Fruit fly (Drosophila melanogaster): ENCODE measurements around the gene CG17270.

CG17270 gene

DNA sequence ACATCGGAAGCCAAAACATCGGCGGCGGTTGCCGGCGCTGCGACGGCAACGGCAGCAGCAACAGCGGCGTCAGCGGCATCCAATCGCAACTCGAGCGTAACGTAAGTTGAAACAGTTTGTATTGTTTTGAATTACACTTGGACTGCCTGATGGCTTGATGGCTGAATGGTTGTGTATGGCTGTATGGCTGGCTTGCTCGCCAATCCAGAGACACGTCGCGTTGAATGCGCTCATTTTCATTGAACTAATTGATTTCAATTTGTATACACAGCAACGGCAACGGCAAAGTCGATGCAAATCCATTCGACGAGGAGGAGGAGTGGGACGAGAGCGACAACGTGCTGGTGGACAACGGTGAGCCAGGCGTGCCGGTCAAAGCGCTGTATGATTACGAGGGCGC lies 20.1 kb upstream of the CG17270 start:
- TF ChIP-seq ey (GFP tag; optimal IDR thresholded peaks at IDR 0.05) (no peak), lola (GFP tag; optimal IDR thresholded peaks at IDR 0.05) (no peak), usp (GFP tag; optimal IDR thresholded peaks at IDR 0.05) (no peak), CG32264 (GFP tag; optimal IDR thresholded peaks at IDR 0.05) (no peak), Myc (optimal IDR thresholded peaks at IDR 0.05) (no peak), Rel (GFP tag; optimal IDR thresholded peaks at IDR 0.05) (no peak), Rel (tag; optimal IDR thresholded peaks at IDR 0.05) (no peak), Vsx2 (GFP tag; optimal IDR thresholded peaks at IDR 0.05; ENCODE audit: partially characterized antibody) (no peak), Jra (GFP tag; optimal IDR thresholded peaks at IDR 0.05) (no peak), h (GFP tag; optimal IDR thresholded peaks at IDR 0.05) (no peak), Abd-B (GFP tag; optimal IDR thresholded peaks at IDR 0.05) (no peak), foxo (GFP tag; optimal IDR thresholded peaks at IDR 0.05) (no peak), HLH106 (tag; optimal IDR thresholded peaks at IDR 0.05) (no peak), GATAd (GFP tag; optimal IDR thresholded peaks at IDR 0.05) (no peak), brk (GFP tag; optimal IDR thresholded peaks at IDR 0.05) (no peak), dmrt93B (GFP tag; optimal IDR thresholded peaks at IDR 0.05) (no peak), sv (GFP tag; optimal IDR thresholded peaks at IDR 0.05) (no peak), Hr78 (GFP tag; optimal IDR thresholded peaks at IDR 0.05) (no peak), Dfd (GFP tag; optimal IDR thresholded peaks at IDR 0.05) (no peak)

dm6 chr3R:20837242-20837664 lies 18.5 kb upstream of the CG17270 start:
- TF ChIP-seq CrebA (GFP tag; optimal IDR thresholded peaks at IDR 0.05; ENCODE audit: borderline replicate concordance) (no peak), Mio (GFP tag; optimal IDR thresholded peaks at IDR 0.05) (no peak), h (GFP tag; optimal IDR thresholded peaks at IDR 0.05) (peak; percentile 46), woc (GFP tag; optimal IDR thresholded peaks at IDR 0.05) (no peak), sv (GFP tag; optimal IDR thresholded peaks at IDR 0.05) (no peak), N (GFP tag; optimal IDR thresholded peaks at IDR 0.05) (no peak), Rel (GFP tag; optimal IDR thresholded peaks at IDR 0.05) (no peak), Rel (tag; optimal IDR thresholded peaks at IDR 0.05) (peak; percentile 26), Dif (GFP tag; optimal IDR thresholded peaks at IDR 0.05; ENCODE audit: partially characterized antibody) (no peak), Hnf4 (GFP tag; optimal IDR thresholded peaks at IDR 0.05) (no peak), Vsx2 (GFP tag; optimal IDR thresholded peaks at IDR 0.05; ENCODE audit: partially characterized antibody) (no peak), Dfd (GFP tag; optimal IDR thresholded peaks at IDR 0.05) (no peak), dl (GFP tag; optimal IDR thresholded peaks at IDR 0.05; ENCODE audit: insufficient read depth in 1 of 2, partially characterized antibody in 2 of 2) (no peak), HLH106 (tag; optimal IDR thresholded peaks at IDR 0.05) (no peak), dsf (GFP tag; optimal IDR thresholded peaks at IDR 0.05; ENCODE audit: borderline replicate concordance) (no peak)

- TF ChIP-seq foxo (GFP tag; optimal IDR thresholded peaks at IDR 0.05) = peak in 1 of 2 experiments; percentile 21
- TF ChIP-seq usp (GFP tag; optimal IDR thresholded peaks at IDR 0.05) = no peak
Observed at dm6 chr3R:20836257-20836856, 17.6 kb upstream of the CG17270 start.

DNA sequence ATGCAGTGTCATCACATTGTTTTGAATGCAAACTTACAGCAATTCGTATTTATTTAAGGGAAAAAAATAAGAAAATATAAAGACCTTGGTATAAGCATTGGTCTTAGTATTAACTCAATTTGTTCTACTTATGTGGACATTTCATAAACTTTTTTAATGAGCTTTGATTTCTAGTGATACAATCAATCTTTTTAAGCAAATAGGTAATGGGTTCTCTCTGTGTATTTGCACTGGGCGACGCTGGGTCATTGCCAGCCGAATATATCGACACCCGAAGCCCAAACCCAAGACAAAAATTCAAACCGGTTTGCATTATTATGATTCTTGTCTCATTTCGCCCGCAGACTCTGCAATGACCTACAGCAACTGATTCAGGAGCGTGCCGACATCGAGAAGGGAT lies 16.8 kb upstream of the CG17270 start:
- TF ChIP-seq br (GFP tag; optimal IDR thresholded peaks at IDR 0.05) (no peak), brk (GFP tag; optimal IDR thresholded peaks at IDR 0.05) (no peak), Hr78 (GFP tag; optimal IDR thresholded peaks at IDR 0.05) (no peak), lola (GFP tag; optimal IDR thresholded peaks at IDR 0.05) (no peak), jim (GFP tag; optimal IDR thresholded peaks at IDR 0.05) (no peak), pan (optimal IDR thresholded peaks at IDR 0.05) (no peak), Rel (GFP tag; optimal IDR thresholded peaks at IDR 0.05) (no peak), Rel (tag; optimal IDR thresholded peaks at IDR 0.05) (no peak), Myc (optimal IDR thresholded peaks at IDR 0.05) (no peak), HLH106 (tag; optimal IDR thresholded peaks at IDR 0.05) (no peak), sv (GFP tag; optimal IDR thresholded peaks at IDR 0.05) (no peak), fru (GFP tag; optimal IDR thresholded peaks at IDR 0.05) (peak; percentile 18), Hnf4 (GFP tag; optimal IDR thresholded peaks at IDR 0.05) (peak; percentile 24)

- TF ChIP-seq woc (GFP tag; optimal IDR thresholded peaks at IDR 0.05) (no peak), h (GFP tag; optimal IDR thresholded peaks at IDR 0.05) (no peak), pan (optimal IDR thresholded peaks at IDR 0.05) (no peak), Rel (GFP tag; optimal IDR thresholded peaks at IDR 0.05) (no peak), Rel (tag; optimal IDR thresholded peaks at IDR 0.05) (no peak), br (GFP tag; optimal IDR thresholded peaks at IDR 0.05) (no peak), CG9705 (GFP tag; optimal IDR thresholded peaks at IDR 0.05) (no peak), HLH106 (tag; optimal IDR thresholded peaks at IDR 0.05) (no peak), rgr (GFP tag; optimal IDR thresholded peaks at IDR 0.05) (no peak), N (GFP tag; optimal IDR thresholded peaks at IDR 0.05) (no peak), foxo (GFP tag; optimal IDR thresholded peaks at IDR 0.05) (no peak), fru (GFP tag; optimal IDR thresholded peaks at IDR 0.05) (no peak), dsf (GFP tag; optimal IDR thresholded peaks at IDR 0.05; ENCODE audit: borderline replicate concordance) (no peak), ey (GFP tag; optimal IDR thresholded peaks at IDR 0.05) (no peak), psq (GFP tag; optimal IDR thresholded peaks at IDR 0.05) (no peak), tai (GFP tag; optimal IDR thresholded peaks at IDR 0.05) (no peak), CrebA (GFP tag; optimal IDR thresholded peaks at IDR 0.05; ENCODE audit: borderline replicate concordance) (no peak), dmrt93B (GFP tag; optimal IDR thresholded peaks at IDR 0.05) (no peak)
Observed at dm6 chr3R:20834770-20835183, 16.0 kb upstream of the CG17270 start.

Data from whole organism, wandering third instar larva.